Fruit fly (Drosophila melanogaster): ENCODE results near the gene CG43248.

CG43248 gene

DNA sequence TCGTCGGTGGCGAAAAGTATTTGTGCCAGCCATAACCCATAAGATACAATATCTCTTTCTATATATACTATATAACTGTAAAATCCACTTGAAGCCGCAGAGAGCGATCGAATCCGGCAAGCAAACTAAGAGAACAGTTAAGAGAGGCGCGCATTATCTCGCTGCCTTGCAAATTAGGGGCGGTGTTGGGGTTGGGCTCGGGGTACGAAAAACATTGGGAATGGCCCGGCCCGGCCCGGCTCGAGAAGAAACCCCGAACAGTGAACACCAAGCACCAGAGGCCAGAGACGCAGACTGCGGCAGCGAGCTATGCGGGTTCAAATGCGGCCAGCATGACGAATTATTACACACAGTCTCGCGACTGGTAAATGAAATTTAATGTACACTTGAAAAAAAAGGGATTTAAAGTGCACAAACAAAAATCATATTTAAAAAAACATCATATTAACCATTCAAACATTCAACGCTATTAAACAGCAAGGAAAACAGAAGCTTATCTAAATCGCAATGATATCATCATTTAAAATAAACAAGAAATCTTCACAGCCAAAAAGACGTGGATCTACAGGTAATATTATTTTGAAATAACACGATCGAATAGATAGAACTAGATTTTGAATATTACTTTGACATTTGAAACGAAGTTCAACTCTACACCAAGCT, 1.2 kb upstream of the CG43248 start:
- TF ChIP-seq CG17801 (GFP tag; optimal IDR thresholded peaks at IDR 0.05; ENCODE audit: partially characterized antibody): no peak

DNA sequence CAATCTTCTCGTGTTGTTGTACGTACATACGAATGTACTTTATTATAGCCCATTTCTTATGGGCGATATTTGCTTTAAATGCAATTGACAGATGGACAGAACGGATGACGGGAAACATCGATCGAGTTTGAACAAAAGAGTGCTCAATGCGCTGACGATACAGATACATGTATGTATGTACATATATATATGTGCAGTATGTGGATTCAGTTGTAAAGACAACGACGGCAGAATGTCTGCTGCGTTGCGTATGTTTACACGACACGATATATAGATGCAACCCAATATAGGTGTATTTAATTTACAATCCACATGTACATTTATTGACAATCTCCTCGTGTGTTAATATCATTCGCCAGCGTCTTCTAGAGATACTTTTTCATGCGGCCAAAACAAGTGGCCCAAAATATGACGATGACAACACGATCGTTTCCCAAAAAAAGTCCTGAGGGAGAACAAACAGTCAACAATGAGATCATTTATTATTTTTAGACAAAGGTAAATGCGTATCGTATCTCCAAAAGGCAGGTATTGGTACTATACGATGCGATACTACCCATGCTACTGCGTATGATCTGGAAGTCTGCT, 541 bp downstream of the CG43248 start:
- TF ChIP-seq CG17801 (GFP tag; optimal IDR thresholded peaks at IDR 0.05; ENCODE audit: partially characterized antibody): no peak

DNA sequence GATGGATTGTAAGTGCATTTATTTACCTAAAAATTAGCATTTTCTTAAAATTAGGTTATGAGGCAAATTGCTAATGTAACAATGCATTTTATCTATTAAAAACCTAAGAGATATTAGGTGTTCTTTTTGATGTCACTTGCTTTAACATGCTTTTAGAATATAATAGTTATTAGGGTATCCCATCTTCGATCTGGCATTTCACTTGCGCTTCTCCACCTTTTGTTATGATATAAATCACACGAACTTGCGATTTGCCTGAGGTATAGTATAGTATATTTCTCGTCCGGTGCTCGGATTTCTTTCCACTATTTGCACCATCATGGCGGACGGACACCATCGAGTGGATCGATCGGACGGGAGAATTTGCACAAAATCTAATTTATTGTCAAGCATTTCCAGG, 1.2 kb downstream of the CG43248 start:
- TF ChIP-seq CG17801 (GFP tag; optimal IDR thresholded peaks at IDR 0.05; ENCODE audit: partially characterized antibody): no peak

DNA sequence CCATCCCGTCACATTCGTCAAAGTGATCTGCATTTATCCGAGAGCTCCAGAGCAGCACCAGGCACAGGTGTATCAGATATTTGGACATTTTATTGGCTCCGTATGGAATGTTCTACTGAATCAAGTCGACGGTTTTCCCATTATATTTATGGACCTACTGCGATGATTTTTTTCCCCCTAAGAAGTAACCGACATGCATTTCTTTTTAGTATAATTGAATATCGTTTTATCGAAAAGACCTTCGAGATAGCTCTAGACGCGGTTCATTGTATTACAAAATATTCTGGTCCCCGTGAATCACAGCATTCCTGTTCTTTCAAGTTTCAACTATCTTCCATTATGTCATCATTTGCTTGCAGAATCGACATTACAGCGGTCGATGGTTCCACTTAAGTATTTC, 2.1 kb downstream of the CG43248 start, which contains the start of gene obst-H:
TSS of gene obst-H (minus strand) at position 101 of the 400 bp plus-strand sequence.
- TF ChIP-seq CG17801 (GFP tag; optimal IDR thresholded peaks at IDR 0.05; ENCODE audit: partially characterized antibody): no peak

DNA sequence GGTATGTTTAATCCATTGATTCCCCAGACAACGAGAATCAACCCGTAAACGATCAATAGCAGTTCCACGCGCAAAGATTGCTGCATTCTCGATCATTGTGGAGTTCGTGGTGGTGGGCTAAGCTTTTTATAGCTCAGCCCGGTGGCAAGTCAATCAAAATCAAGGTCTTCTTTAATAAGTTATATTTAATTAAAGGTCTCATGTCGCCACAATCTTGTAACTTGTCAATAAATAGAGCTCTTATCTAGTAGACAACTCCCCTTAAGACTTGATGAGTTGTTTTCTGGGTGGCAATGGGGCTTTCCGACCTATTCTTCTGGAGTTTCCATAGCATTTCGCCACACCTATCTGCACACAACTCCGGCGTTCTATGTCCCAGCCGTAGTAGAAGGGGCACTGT, 3.2 kb downstream of the CG43248 start, which contains the start of gene CG42728:
TSS of gene CG42728 (minus strand) at position 101 of the 400 bp plus-strand sequence.
- no peak for TF ChIP-seq CG17801 (GFP tag; optimal IDR thresholded peaks at IDR 0.05; ENCODE audit: partially characterized antibody)

DNA sequence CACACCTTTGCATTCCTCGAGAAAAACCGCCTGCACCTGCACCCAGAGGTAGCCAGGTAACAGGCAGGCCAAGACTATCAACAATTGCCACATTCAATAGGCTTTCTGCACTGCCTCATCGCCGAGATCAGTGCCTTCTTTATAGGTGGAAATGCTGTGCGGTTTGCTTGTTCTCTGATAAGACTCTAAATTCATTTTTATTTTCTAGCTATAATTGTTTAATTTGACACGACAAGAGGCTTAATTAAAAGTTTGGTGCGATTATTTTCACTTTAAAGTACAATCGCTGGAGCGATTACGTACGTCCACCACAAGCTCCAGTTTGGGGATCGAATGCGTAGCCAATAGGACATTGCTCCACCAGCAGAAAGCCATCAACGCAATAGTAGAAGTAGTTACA, 3.9 kb downstream of the CG43248 start, which contains the start of gene CG42729:
TSS of gene CG42729 (minus strand) at position 101 of the 400 bp plus-strand sequence.
- TF ChIP-seq CG17801 (GFP tag; optimal IDR thresholded peaks at IDR 0.05; ENCODE audit: partially characterized antibody): no peak

- no peak for TF ChIP-seq CG17801 (GFP tag; optimal IDR thresholded peaks at IDR 0.05; ENCODE audit: partially characterized antibody)
Measured at dm6 chr3L:15526712-15527111, 4.6 kb downstream of the CG43248 start, which contains the start of gene CG33985. Gene CG33985, minus strand, starts transcription at chr3L:15526812.

DNA sequence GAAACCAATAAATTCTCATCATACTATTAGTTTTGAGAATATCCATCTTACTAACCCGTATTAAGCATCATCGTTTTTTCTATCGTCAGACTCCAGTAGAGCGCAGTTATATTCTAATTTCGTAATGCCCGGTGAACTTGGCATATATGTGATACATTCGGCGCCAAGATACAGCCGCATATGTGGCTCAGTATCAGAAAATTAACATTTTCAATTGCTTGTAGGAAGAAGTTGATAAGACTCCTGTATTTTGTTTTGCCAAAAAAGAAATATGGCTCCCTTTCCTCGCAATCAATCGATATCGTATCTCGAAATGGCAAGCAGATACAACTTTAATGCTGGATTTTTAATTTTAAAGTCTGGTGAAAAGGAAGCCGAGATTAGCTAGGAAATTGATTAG, 6.1 kb downstream of the CG43248 start, which contains the start of gene CG33986:
TSS of gene CG33986 (minus strand) at position 101 of the 400 bp plus-strand sequence.
- TF ChIP-seq CG17801 (GFP tag; optimal IDR thresholded peaks at IDR 0.05; ENCODE audit: partially characterized antibody): no peak

dm6 chr3L:15523806-15524346, 7.4 kb downstream of the CG43248 start, which contains the start of gene CG7945:
Gene CG7945, minus strand, starts transcription at chr3L:15524137.
- peak; percentile 16 for TF ChIP-seq CG17801 (GFP tag; optimal IDR thresholded peaks at IDR 0.05; ENCODE audit: partially characterized antibody)

DNA sequence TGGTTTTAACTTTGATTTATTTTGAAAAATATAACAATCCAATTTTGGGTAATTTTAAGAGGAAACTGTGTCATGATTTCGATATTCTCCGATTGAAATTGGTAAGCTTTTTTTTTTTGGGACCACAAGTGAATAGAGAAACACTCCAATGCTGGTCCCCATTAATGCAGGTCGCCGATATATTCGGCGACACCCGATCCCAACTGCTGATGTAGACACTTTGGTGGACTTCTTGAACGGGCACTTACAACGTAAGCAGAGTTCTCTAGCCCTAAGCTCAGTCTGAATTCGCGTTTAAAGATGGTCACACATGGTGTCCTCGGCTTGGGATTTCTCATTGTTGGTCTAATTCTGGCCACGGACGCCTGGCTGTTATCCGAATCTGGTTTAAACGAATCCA, 11.0 kb downstream of the CG43248 start, which contains the start of gene yellow-k:
TSS of gene yellow-k (plus strand) at position 301 of the 400 bp plus-strand sequence.
- TF ChIP-seq CG17801 (GFP tag; optimal IDR thresholded peaks at IDR 0.05; ENCODE audit: partially characterized antibody): no peak

DNA sequence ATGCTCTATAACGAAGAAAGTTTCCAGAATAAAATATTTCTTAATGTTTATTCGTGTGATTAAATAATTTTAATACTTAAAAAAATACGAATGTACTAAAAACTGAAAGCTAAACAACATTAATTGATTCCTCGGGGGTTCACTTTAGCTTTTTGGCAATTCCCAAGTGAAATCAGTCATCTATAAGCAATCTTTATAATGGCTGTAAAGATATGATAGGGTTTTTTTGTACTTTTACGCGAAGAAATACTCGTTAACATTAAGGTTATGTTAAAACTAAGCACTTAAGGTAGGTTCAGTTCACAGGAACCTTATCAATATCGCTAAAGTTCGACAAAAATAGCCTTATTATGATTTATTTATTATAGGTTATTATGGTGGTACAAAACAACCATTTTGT, 11.4 kb downstream of the CG43248 start:
- TF ChIP-seq CG17801 (GFP tag; optimal IDR thresholded peaks at IDR 0.05; ENCODE audit: partially characterized antibody): no peak

dm6 chr3L:15519492-15519891, 11.8 kb downstream of the CG43248 start, which contains the start of gene mex1:
Gene mex1, minus strand, starts transcription at chr3L:15519592.
- TF ChIP-seq CG17801 (GFP tag; optimal IDR thresholded peaks at IDR 0.05; ENCODE audit: partially characterized antibody): no peak

DNA sequence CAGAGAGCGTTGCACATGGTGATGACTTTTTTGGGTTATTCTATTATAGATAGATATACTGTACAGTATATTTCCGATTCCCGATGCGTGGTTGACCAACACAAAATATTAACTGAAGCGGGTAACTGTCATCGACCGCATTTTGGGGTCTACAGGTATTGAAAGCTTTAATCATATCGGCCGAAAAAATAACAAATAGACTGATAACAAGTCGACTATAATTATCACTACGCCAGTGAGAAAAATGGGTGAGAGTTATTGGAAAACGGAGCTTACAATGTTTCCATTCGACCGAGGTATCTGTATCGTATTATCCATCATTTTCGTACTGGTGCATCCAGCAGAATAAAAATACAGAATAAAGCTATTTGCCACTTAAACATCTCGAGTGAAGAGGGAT, 12.9 kb downstream of the CG43248 start:
- TF ChIP-seq CG17801 (GFP tag; optimal IDR thresholded peaks at IDR 0.05; ENCODE audit: partially characterized antibody): no peak

DNA sequence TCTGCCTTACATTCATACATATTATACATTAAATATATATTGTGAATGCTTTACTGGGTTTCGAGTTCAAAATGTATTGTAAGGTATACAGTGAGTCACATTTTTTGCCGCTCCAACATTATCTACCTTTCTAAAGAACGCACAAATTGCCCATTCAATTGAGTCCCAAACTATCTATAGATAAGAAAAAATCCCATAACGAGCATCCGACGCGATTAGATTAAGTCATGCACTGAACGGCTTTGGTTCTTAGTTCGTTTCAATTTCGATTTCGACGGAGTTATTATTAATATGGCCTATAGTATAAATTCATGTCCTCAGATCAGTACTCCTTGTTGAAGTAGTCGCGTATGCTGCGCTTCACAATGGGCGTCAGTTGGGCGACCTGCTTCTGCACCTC, 13.8 kb downstream of the CG43248 start:
- TF ChIP-seq CG17801 (GFP tag; optimal IDR thresholded peaks at IDR 0.05; ENCODE audit: partially characterized antibody): no peak

dm6 chr3L:15516956-15517355, 14.3 kb downstream of the CG43248 start, which contains the start of gene CG13454:
Gene CG13454, minus strand, starts transcription at chr3L:15517056.
- TF ChIP-seq CG17801 (GFP tag; optimal IDR thresholded peaks at IDR 0.05; ENCODE audit: partially characterized antibody): no peak

- TF ChIP-seq CG17801 (GFP tag; optimal IDR thresholded peaks at IDR 0.05; ENCODE audit: partially characterized antibody): no peak
Measured at dm6 chr3L:15516440-15516839, 14.8 kb downstream of the CG43248 start.
